Worm (Caenorhabditis elegans) whole organism, midembryonic: ENCODE results near the gene stdh-2.
A peak's percentile ranks its signal among the peaks of the same experiment; 100 is the strongest.

ENCODE experiments used
- T22C8.4 ChIP-seq: fragments of 200-800 bp; sonication (Bioruptor generic); IDR thresholded peaks from 2 replicates; pipeline ENCODE4 v1.3.6; 2022; ENCODE audit warnings: missing genetic modification characterization, missing compliant biosample characterization
- cog-1 ChIP-seq: sonication (generic microtip); optimal IDR thresholded peaks from 2 replicates; lab custom pipeline; 2016; ENCODE audit warnings: missing genetic modification characterization, missing compliant biosample characterization
- flt-1 ChIP-seq: fragments of 200-800 bp; sonication (Bioruptor generic); IDR thresholded peaks from 2 replicates; pipeline ENCODE4 v1.3.6; 2022; ENCODE audit warnings: missing genetic modification characterization, missing compliant biosample characterization
- klf-2 ChIP-seq: fragments of 200-800 bp; sonication (Bioruptor generic); conservative IDR thresholded peaks from 2 replicates; pipeline ENCODE4 v1.3.6; 2022; ENCODE audit warnings: missing genetic modification reagents, missing genetic modification characterization, missing compliant biosample characterization
- med-1 ChIP-seq: sonication (generic microtip); optimal IDR thresholded peaks from 2 replicates; lab custom pipeline; 2017; ENCODE audit warnings: missing genetic modification characterization, mild to moderate bottlenecking, missing compliant biosample characterization, antibody characterized with exemption, missing genetic modification reagents; ENCODE audit not compliant: insufficient read depth
- ref-1 ChIP-seq: fragments of 200-800 bp; sonication (Bioruptor generic); conservative IDR thresholded peaks from 2 replicates; pipeline ENCODE4 v1.3.6; 2022; ENCODE audit warnings: missing genetic modification reagents, missing genetic modification characterization, missing compliant biosample characterization
- tab-1 ChIP-seq: fragments of 200-800 bp; sonication (Bioruptor generic); IDR thresholded peaks from 2 replicates; pipeline ENCODE4 v1.3.6; 2022; ENCODE audit warnings: missing genetic modification characterization, missing compliant biosample characterization
- ztf-23 ChIP-seq: fragments of 200-800 bp; sonication (Bioruptor generic); IDR thresholded peaks from 2 replicates; pipeline ENCODE4 v1.3.6; 2022; ENCODE audit warnings: missing genetic modification reagents, missing genetic modification characterization, missing compliant biosample characterization
- ztf-29 ChIP-seq: fragments of 200-800 bp; sonication (Bioruptor generic); IDR thresholded peaks from 2 replicates; pipeline ENCODE4 v1.3.6; 2022; ENCODE audit warnings: missing genetic modification reagents, missing genetic modification characterization, missing compliant biosample characterization

The stdh-2 gene

ce11 chrV:16194639-16195038, 29.5 kb upstream of the stdh-2 start, which contains the start of gene rabr-4:
Gene rabr-4 (plus strand): TSS chrV:16194939.
- TF ChIP-seq ztf-23 (GFP tag; lab: Robert Waterston, UW) (no peak), tab-1 (GFP tag; lab: Robert Waterston, UW) (no peak), med-1 (no peak), flt-1 (GFP tag; lab: Robert Waterston, UW) (no peak), ztf-29 (GFP tag; lab: Robert Waterston, UW) (no peak), ref-1 (no peak)

DNA sequence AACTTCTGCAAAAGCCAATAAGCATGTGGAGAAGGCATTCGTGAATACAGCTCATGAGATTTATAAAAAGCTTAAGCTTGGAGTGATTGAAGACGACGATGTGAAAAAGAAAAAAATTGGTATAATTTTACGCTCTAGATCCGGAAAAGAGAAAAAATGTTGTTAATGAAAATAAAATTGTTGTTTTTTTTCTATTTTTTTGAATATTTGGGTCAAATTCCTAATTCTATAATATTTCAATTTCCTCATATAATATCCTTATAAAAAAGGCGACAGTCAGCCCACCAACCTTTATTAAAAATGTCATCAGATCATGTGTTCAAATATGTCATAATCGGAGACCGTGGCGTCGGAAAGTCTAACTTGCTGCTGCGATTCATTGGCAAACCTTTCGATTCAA, 28.7 kb upstream of the stdh-2 start, which contains the start of gene rabr-3:
TSS of gene rabr-3 (plus strand) at position 301 of the 400 bp plus-strand sequence.
- TF ChIP-seq ztf-29 (GFP tag; lab: Robert Waterston, UW) (no peak), ztf-23 (GFP tag; lab: Robert Waterston, UW) (no peak), flt-1 (GFP tag; lab: Robert Waterston, UW) (no peak), cog-1 (tag; lab: Kevin White, UChicago) (no peak), klf-2 (no peak), T22C8.4 (GFP tag; lab: Robert Waterston, UW) (no peak), med-1 (no peak), ref-1 (no peak), tab-1 (GFP tag; lab: Robert Waterston, UW) (no peak)

- TF ChIP-seq ztf-29 (GFP tag; lab: Robert Waterston, UW): no peak
- no peak for TF ChIP-seq ztf-23 (GFP tag; lab: Robert Waterston, UW)
- TF ChIP-seq tab-1 (GFP tag; lab: Robert Waterston, UW): no peak
- no peak for TF ChIP-seq ref-1
- no peak for TF ChIP-seq med-1
- no peak for TF ChIP-seq flt-1 (GFP tag; lab: Robert Waterston, UW)
- no peak for TF ChIP-seq klf-2
These were observed 26.1 kb upstream of the stdh-2 start, which contains the start of gene F11A5.5 for ce11 chrV:16198016-16198415. Gene F11A5.5 (plus strand): TSS chrV:16198316.

- TF ChIP-seq klf-2: no peak
- TF ChIP-seq cog-1 (tag; lab: Kevin White, UChicago): no peak
- no peak for TF ChIP-seq med-1
- TF ChIP-seq T22C8.4 (GFP tag; lab: Robert Waterston, UW): no peak
These were observed 22.4 kb upstream of the stdh-2 start, which contains the start of gene F11A5.17 for ce11 chrV:16201730-16202129. Gene F11A5.17 (plus strand): TSS chrV:16202030.

DNA sequence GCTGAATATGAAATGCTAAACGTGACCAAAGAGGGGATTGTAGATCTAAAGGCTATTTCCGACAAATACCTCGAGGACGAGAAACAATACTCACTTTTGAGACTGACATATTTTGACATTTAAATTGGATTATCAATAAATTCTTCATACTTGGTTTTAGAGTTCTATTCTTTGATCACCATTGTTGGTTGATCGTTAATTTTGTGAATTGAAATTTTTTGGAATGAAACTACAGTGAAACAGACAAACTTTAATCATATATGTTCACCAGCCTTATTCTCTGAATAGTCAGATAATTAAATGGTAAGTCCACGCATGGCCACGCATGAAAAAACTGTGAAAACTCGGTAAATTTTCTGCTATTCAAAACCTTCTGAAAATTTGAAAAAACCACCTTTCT, 21.5 kb upstream of the stdh-2 start, which contains the start of gene F11A5.18:
TSS of gene F11A5.18 (plus strand) at position 301 of the 400 bp plus-strand sequence.
- TF ChIP-seq tab-1 (GFP tag; lab: Robert Waterston, UW) (no peak), ztf-29 (GFP tag; lab: Robert Waterston, UW) (no peak), med-1 (no peak), T22C8.4 (GFP tag; lab: Robert Waterston, UW) (no peak), ztf-23 (GFP tag; lab: Robert Waterston, UW) (no peak), klf-2 (no peak), cog-1 (tag; lab: Kevin White, UChicago) (no peak), flt-1 (GFP tag; lab: Robert Waterston, UW) (no peak), ref-1 (no peak)

DNA sequence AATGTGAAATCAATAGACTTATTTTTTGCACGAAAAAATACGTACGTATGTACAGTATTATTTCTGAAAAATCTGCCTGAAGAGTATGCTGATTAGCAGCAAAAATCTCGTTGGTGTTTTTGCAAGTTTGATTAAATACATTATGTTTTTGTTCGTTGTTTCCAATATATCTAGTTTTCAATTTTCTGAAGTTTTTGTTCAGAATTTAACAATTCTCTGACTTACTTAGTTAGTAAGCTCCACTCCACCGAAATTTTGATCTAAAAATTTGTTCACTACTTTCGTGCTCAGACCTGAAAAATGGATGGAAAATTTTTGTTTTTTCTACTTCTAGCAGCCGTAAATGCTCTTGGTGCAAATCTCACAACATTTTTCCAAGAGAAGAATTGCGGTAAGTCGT, 19.2 kb upstream of the stdh-2 start, which contains the start of gene irld-26:
TSS of gene irld-26 (plus strand) at position 301 of the 400 bp plus-strand sequence.
- no peak for TF ChIP-seq klf-2
- no peak for TF ChIP-seq ztf-29 (GFP tag; lab: Robert Waterston, UW)
- no peak for TF ChIP-seq flt-1 (GFP tag; lab: Robert Waterston, UW)

DNA sequence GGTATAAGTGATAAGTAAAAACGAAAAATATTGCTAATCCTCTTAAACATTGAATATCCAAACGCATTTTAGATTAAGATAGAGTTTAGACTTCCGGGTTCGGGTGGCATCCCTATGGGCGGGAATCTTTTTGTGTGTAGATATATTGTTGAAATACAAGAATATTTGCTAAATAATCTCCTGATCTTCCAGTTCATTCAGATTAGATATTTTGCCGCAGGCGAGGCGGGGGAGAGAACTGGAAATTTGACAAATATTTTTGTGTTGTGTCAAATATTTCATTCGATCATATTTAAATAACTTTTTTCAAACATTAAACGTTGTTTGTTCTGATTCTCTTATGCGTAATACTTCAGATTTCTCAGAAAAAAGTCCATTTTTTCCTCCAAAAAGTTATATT, 14.3 kb upstream of the stdh-2 start, which contains the start of gene oac-15:
TSS of gene oac-15 (minus strand) at position 101 of the 400 bp plus-strand sequence.
- TF ChIP-seq klf-2: no peak
- no peak for TF ChIP-seq ref-1
- TF ChIP-seq tab-1 (GFP tag; lab: Robert Waterston, UW): no peak
- TF ChIP-seq ztf-29 (GFP tag; lab: Robert Waterston, UW): no peak
- TF ChIP-seq ztf-23 (GFP tag; lab: Robert Waterston, UW): no peak
- no peak for TF ChIP-seq flt-1 (GFP tag; lab: Robert Waterston, UW)
- no peak for TF ChIP-seq T22C8.4 (GFP tag; lab: Robert Waterston, UW)
- TF ChIP-seq med-1: no peak
- TF ChIP-seq cog-1 (tag; lab: Kevin White, UChicago): no peak

DNA sequence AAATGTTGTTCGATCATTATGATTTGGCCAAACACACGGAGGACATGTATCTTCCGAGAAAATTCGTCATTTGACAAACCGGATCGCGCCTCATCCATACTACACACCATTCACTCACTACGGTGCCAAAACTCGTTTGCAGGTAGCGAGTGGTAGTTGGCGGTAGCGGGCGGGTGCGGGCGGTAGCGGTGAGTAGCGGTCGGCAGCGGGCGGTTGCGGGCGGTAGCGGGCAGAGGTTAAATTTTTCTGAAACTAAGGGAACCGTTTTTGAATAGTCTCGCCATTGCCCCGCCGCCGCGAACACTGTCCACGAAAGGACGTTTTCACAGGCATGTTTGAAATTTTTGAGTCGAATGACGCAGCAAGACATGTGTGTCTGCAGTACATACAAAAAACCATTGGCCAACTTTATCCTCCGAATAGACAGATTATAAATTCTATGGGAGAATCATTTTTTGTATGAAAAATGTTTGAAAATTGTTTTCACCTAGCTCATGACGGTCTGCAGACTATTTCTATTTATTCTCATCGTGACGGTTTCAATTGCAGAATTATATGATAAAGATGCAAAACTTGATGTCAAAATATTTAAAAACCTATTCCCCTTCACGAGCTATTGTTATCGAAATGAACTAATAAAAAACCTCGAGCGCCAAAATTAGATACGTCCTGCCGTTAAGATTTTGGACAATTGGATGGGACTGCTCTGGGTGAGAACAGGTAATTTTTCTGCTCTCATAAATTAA, 13.7 kb upstream of the stdh-2 start, which contains the start of gene F11A5.16:
TSS of gene F11A5.16 (plus strand) at position 696 of the 746 bp plus-strand sequence.
- TF ChIP-seq flt-1 (GFP tag; lab: Robert Waterston, UW) (no peak), tab-1 (GFP tag; lab: Robert Waterston, UW) (0 out of 2 replicates have a peak, but pooled peaks have one; percentile 18)

ce11 chrV:16211713-16212112, 12.4 kb upstream of the stdh-2 start:
- TF ChIP-seq klf-2 (no peak), ref-1 (no peak), tab-1 (GFP tag; lab: Robert Waterston, UW) (no peak), cog-1 (tag; lab: Kevin White, UChicago) (no peak), ztf-29 (GFP tag; lab: Robert Waterston, UW) (no peak), ztf-23 (GFP tag; lab: Robert Waterston, UW) (no peak), flt-1 (GFP tag; lab: Robert Waterston, UW) (no peak), med-1 (no peak)

- TF ChIP-seq tab-1 (GFP tag; lab: Robert Waterston, UW) (no peak), flt-1 (GFP tag; lab: Robert Waterston, UW) (no peak), ref-1 (no peak)
These were observed 10.8 kb upstream of the stdh-2 start for ce11 chrV:16213323-16213722.
